Worm (Caenorhabditis elegans) whole organism, L1 larva: ENCODE data around the gene picd-1.

ENCODE experiments used
- ces-1 ChIP-seq: fragments of 150-350 bp; optimal IDR thresholded peaks from 2 replicates; lab custom pipeline; 2014; ENCODE audit warnings: missing biosample characterization, missing genetic modification reagents, missing genetic modification characterization
- ets-5 ChIP-seq: fragments of 200-800 bp; sonication (Bioruptor generic); IDR thresholded peaks from 2 replicates; pipeline ENCODE4 v1.3.6; 2022; ENCODE audit warnings: missing genetic modification characterization, missing compliant biosample characterization
- lin-35 ChIP-seq, 2 experiments: fragments of 150-350 bp; optimal IDR thresholded peaks; 2 replicates each; lab custom pipeline; 2014; ENCODE audit warnings: missing biosample characterization in 2 of 2, missing genetic modification characterization in 2 of 2, missing genetic modification reagents in 2 of 2
- nhr-237 ChIP-seq: fragments of 150-350 bp; optimal IDR thresholded peaks from 2 replicates; lab custom pipeline; 2014; ENCODE audit warnings: missing biosample characterization, missing genetic modification characterization
- tbx-2 ChIP-seq: sonication (generic microtip); optimal IDR thresholded peaks from 2 replicates; lab custom pipeline; 2016; ENCODE audit warnings: missing genetic modification characterization, missing compliant biosample characterization
- unc-62 ChIP-seq: fragments of 150-350 bp; optimal IDR thresholded peaks from 2 replicates; lab custom pipeline; 2014; ENCODE audit warnings: missing biosample characterization, missing genetic modification reagents, missing genetic modification characterization

DNA sequence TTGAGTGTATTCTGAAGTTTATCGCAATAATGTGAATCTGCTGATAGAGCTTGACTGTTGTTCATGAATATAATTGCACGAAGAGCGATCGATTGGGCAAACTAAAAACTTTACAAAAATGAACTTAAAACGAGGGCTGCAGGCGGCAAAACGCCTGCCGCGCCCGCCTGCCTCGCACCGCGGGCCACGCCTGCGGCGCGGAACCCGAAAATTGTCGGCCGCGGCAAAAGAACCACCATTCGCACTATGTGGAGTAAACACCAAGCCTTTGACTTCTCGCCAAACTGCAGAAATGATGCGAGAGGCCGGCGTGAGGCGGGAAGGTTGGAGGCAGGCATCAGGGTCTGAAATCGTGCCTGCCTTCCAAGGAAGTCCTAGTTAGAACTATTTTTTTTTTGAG lies 40.7 kb upstream of the picd-1 start:
- TF ChIP-seq lin-35 (GFP tag; optimal IDR thresholded peaks at IDR 0.05; lab: Kevin White, UChicago): no peak
- 0 out of 2 replicates have a peak, but pooled peaks have one; percentile 9 for TF ChIP-seq ets-5 (GFP tag; lab: Robert Waterston, UW)
- TF ChIP-seq unc-62 (GFP tag; lab: Kevin White, UChicago): no peak
- no peak for TF ChIP-seq nhr-237 (tag; lab: Kevin White, UChicago)
- TF ChIP-seq ces-1 (GFP tag; lab: Kevin White, UChicago): no peak
- no peak for TF ChIP-seq tbx-2 (tag; lab: Kevin White, UChicago)
